Worm (Caenorhabditis elegans): ENCODE measurements around the gene ztf-16.

DNA sequence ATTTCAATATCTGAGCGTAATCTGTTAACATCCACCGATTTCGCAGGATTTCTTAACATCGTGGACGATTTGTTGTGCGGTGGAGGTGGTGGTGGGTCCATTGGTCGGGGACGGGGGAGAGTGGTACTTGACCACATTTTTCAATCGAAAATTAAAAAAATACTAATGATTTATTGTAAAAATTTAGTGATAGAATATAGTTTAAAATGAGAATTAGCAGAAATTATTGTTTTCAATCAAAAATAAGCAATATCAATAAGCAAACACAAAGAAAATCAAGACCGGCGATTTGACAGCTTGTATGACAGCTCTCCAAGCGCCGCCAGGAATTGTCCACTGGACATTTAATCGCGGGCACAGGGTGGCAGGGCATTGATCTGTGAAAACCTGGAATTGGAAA, 29.1 kb downstream of the ztf-16 start, which contains the start of gene hum-10:
- TF ChIP-seq him-1 (tag; optimal IDR thresholded peaks at IDR 0.05) (no peak), dao-5 (tag; optimal IDR thresholded peaks at IDR 0.05) (no peak)

Measured in whole organism, L4/young adult.